Worm (Caenorhabditis elegans) whole organism, mixed stage, embryonic: ENCODE data around the gene sri-9.

Experiments used
- hlh-1 ChIP-seq: fragments of 150-350 bp; optimal IDR thresholded peaks from 2 replicates; lab custom pipeline; 2014; ENCODE audit warnings: missing biosample characterization, missing genetic modification reagents, missing genetic modification characterization
- nhr-12 ChIP-seq: fragments of 150-350 bp; optimal IDR thresholded peaks from 2 replicates; lab custom pipeline; 2014; ENCODE audit warnings: missing biosample characterization, missing genetic modification characterization
- snpc-4 ChIP-seq: fragments of 150-350 bp; optimal IDR thresholded peaks from 2 replicates; lab custom pipeline; 2014; ENCODE audit warnings: missing biosample characterization, missing genetic modification characterization
- unc-39 ChIP-seq: fragments of 150-350 bp; optimal IDR thresholded peaks from 2 replicates; lab custom pipeline; 2014; ENCODE audit warnings: missing biosample characterization, missing genetic modification characterization

- no peak for TF ChIP-seq nhr-12 (tag; lab: Kevin White, UChicago)
- no peak for TF ChIP-seq unc-39 (tag; lab: Kevin White, UChicago)
- TF ChIP-seq hlh-1 (tag; lab: Kevin White, UChicago), result no peak
- no peak for TF ChIP-seq snpc-4 (tag; lab: Kevin White, UChicago)
These were observed 3.9 kb downstream of the sri-9 start, which contains the start of gene srh-131 for ce11 chrV:17005189-17005588.
